Worm (Caenorhabditis elegans) whole organism, young adult: Measurements from ENCODE around the gene cest-1.2.

ENCODE experiments used
- nfya-1 ChIP-seq: sonication (generic microtip); optimal IDR thresholded peaks from 2 replicates; lab custom pipeline; 2017; ENCODE audit warnings: antibody characterized with exemption, missing compliant biosample characterization, missing genetic modification characterization, borderline replicate concordance; ENCODE audit not compliant: insufficient read depth
- snpc-1.3 ChIP-seq: sonication (generic microtip); optimal IDR thresholded peaks from 2 replicates; lab custom pipeline; 2017; ENCODE audit warnings: missing genetic modification characterization, mild to moderate bottlenecking, missing compliant biosample characterization, antibody characterized with exemption, moderate library complexity, missing genotype, missing genetic modification reagents; ENCODE audit not compliant: insufficient read depth

DNA sequence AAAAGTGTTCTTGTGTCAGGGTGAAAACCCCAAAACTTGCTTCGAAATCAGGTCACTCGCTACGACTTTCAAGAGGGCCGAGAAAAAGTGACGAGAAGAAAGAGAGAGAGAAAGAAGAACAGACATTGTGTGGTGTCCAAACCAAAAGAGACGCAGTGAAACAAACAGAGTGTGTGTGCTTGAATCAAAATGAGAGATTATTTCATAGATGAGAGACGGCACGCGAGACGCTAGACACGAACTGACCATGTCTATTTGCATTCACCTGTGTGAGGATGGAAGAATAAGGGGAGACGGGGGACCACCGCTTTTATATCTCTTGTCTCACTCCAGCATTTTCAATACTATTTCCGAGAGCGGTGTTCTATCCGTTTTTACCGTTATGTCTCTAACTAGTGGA, 24.5 kb downstream of the cest-1.2 start:
- TF ChIP-seq snpc-1.3: no peak
- no peak for TF ChIP-seq nfya-1 (tag; lab: Kevin White, UChicago)
